Fruit fly (Drosophila melanogaster) whole organism, embryonic: ENCODE measurements around the gene Rab18.

Source experiments
- Abd-B ChIP-seq: fragments of 200-800 bp; sonication (Bioruptor generic); optimal IDR thresholded peaks from 2 replicates; lab custom pipeline; 2018; ENCODE audit warnings: missing biosample characterization, mild to moderate bottlenecking, missing genetic modification characterization, moderate library complexity
- Aef1 ChIP-seq: fragments of 200-800 bp; sonication (Bioruptor generic); IDR thresholded peaks from 3 replicates; pipeline ENCODE4 v1.3.6; 2022; ENCODE audit warnings: missing biosample characterization, missing genetic modification characterization
- Blimp-1 ChIP-seq: fragments of 200-800 bp; sonication (Bioruptor generic); optimal IDR thresholded peaks from 3 replicates; lab custom pipeline; 2018; ENCODE audit warnings: missing biosample characterization, missing genetic modification characterization, mild to moderate bottlenecking, moderate library complexity, missing genetic modification reagents
- CG10565 ChIP-seq: fragments of 200-800 bp; sonication (Bioruptor generic); optimal IDR thresholded peaks from 3 replicates; lab custom pipeline; 2016; ENCODE audit warnings: missing biosample characterization, mild to moderate bottlenecking, missing genetic modification characterization
- CG11504 ChIP-seq: fragments of 200-800 bp; sonication (Bioruptor generic); optimal IDR thresholded peaks from 3 replicates; lab custom pipeline; 2019; ENCODE audit warnings: missing biosample characterization, mild to moderate bottlenecking, missing genetic modification characterization, moderate library complexity
- CG12391 ChIP-seq: fragments of 200-800 bp; sonication (Bioruptor generic); optimal IDR thresholded peaks from 3 replicates; lab custom pipeline; 2018; ENCODE audit warnings: missing biosample characterization, mild to moderate bottlenecking, missing genetic modification characterization, moderate library complexity
- CG14441 ChIP-seq: fragments of 200-800 bp; sonication (Bioruptor generic); IDR thresholded peaks from 2 replicates; pipeline ENCODE4 v1.3.6; 2022; ENCODE audit warnings: missing biosample characterization, missing genetic modification characterization
- CG14710 ChIP-seq: fragments of 200-800 bp; sonication (Bioruptor generic); optimal IDR thresholded peaks from 3 replicates; lab custom pipeline; 2019; ENCODE audit warnings: missing biosample characterization, mild to moderate bottlenecking, missing genetic modification characterization, moderate library complexity
- CG15073 ChIP-seq: fragments of 200-800 bp; sonication (Bioruptor generic); optimal IDR thresholded peaks from 2 replicates; lab custom pipeline; 2016; ENCODE audit warnings: missing biosample characterization, missing genetic modification characterization
- CG1647 ChIP-seq: fragments of 200-800 bp; sonication (Bioruptor generic); optimal IDR thresholded peaks from 3 replicates; lab custom pipeline; 2016; ENCODE audit warnings: missing biosample characterization, missing genetic modification characterization
- CG16813 ChIP-seq: fragments of 200-800 bp; sonication (Bioruptor generic); IDR thresholded peaks from 3 replicates; pipeline ENCODE4 v1.3.6; 2022; ENCODE audit warnings: missing biosample characterization, missing genetic modification characterization; ENCODE audit not compliant: partially characterized antibody
- CG17385 ChIP-seq: fragments of 200-800 bp; sonication (Bioruptor generic); optimal IDR thresholded peaks from 3 replicates; lab custom pipeline; 2018; ENCODE audit warnings: missing biosample characterization, mild to moderate bottlenecking, missing genetic modification characterization
- CG3065 ChIP-seq: fragments of 200-800 bp; sonication (Bioruptor generic); optimal IDR thresholded peaks from 2 replicates; lab custom pipeline; 2016; ENCODE audit warnings: missing biosample characterization, missing genetic modification characterization
- CG3726 ChIP-seq: fragments of 200-800 bp; sonication (Bioruptor generic); IDR thresholded peaks from 3 replicates; pipeline ENCODE4, ENCODE4 v1.3.6; 2022; ENCODE audit warnings: missing biosample characterization, missing genetic modification characterization
- CG5180 ChIP-seq: fragments of 200-800 bp; sonication (Bioruptor generic); optimal IDR thresholded peaks from 3 replicates; lab custom pipeline; 2017; ENCODE audit warnings: missing biosample characterization, missing genetic modification characterization, mild to moderate bottlenecking, moderate library complexity, missing genetic modification reagents
- CG6689 ChIP-seq: fragments of 200-800 bp; sonication (Bioruptor generic); IDR thresholded peaks from 2 replicates; pipeline ENCODE4 v1.3.6; 2022; ENCODE audit warnings: missing biosample characterization, missing genetic modification characterization
- CG7556 ChIP-seq: fragments of 200-800 bp; sonication (Bioruptor generic); optimal IDR thresholded peaks from 2 replicates; lab custom pipeline; 2017; ENCODE audit warnings: missing biosample characterization, mild to moderate bottlenecking, missing genetic modification characterization
- CG8478 ChIP-seq: fragments of >200 bp; optimal IDR thresholded peaks from 2 replicates; lab custom pipeline; 2018
- CG8944 ChIP-seq: fragments of 200-800 bp; sonication (Bioruptor generic); optimal IDR thresholded peaks from 3 replicates; lab custom pipeline; 2016; ENCODE audit warnings: missing biosample characterization, missing genetic modification characterization
- CG9727 ChIP-seq: fragments of 200-800 bp; sonication (Bioruptor generic); optimal IDR thresholded peaks from 3 replicates; lab custom pipeline; 2017; ENCODE audit warnings: missing biosample characterization, mild to moderate bottlenecking, missing genetic modification characterization
- CG9797 ChIP-seq: fragments of 200-800 bp; sonication (Bioruptor generic); optimal IDR thresholded peaks from 3 replicates; lab custom pipeline; 2018; ENCODE audit warnings: missing biosample characterization, mild to moderate bottlenecking, missing genetic modification characterization
- D19B ChIP-seq: fragments of 200-800 bp; sonication (Bioruptor generic); optimal IDR thresholded peaks from 2 replicates; lab custom pipeline; 2017; ENCODE audit warnings: missing biosample characterization, mild to moderate bottlenecking, missing genetic modification characterization
- Dek ChIP-seq: fragments of 200-800 bp; sonication (Bioruptor generic); optimal IDR thresholded peaks from 3 replicates; lab custom pipeline; 2019; ENCODE audit warnings: missing biosample characterization, mild to moderate bottlenecking, missing genetic modification characterization, moderate library complexity
- Dref ChIP-seq: fragments of 200-800 bp; sonication (Bioruptor generic); IDR thresholded peaks from 2 replicates; pipeline ENCODE4 v1.3.6; 2022; ENCODE audit warnings: missing biosample characterization, missing genetic modification characterization
- GATAe ChIP-seq: fragments of 200-800 bp; sonication (Bioruptor generic); conservative IDR thresholded peaks from 2 replicates; pipeline ENCODE4 v1.3.6; 2022; ENCODE audit warnings: missing biosample characterization, missing genetic modification characterization
- Hmr ChIP-seq: fragments of 200-800 bp; sonication (Bioruptor generic); optimal IDR thresholded peaks from 3 replicates; lab custom pipeline; 2017; ENCODE audit warnings: mild to moderate bottlenecking, missing biosample characterization, missing genetic modification reagents, missing genetic modification characterization
- Lim3 ChIP-seq: fragments of 200-800 bp; sonication (Bioruptor generic); IDR thresholded peaks from 2 replicates; pipeline ENCODE4 v1.3.6; 2022; ENCODE audit warnings: missing biosample characterization, missing genetic modification characterization
- Meics ChIP-seq: fragments of 200-800 bp; sonication (Bioruptor generic); optimal IDR thresholded peaks from 2 replicates; lab custom pipeline; 2017; ENCODE audit warnings: missing biosample characterization, mild to moderate bottlenecking, missing genetic modification characterization
- Mrtf ChIP-seq: fragments of 200-800 bp; sonication (Bioruptor generic); IDR thresholded peaks from 3 replicates; pipeline ENCODE4 v1.3.6; 2022; ENCODE audit warnings: missing biosample characterization, missing genetic modification characterization
- Pdp1 ChIP-seq, 2 experiments: fragments of 200-800 bp; sonication (Bioruptor generic); optimal IDR thresholded peaks; 3 replicates each; lab custom pipeline; 2016; ENCODE audit warnings: missing biosample characterization in 2 of 2, missing genetic modification characterization in 2 of 2, mild to moderate bottlenecking in 1 of 2, moderate library complexity in 1 of 2
- Side ChIP-seq: fragments of 200-800 bp; sonication (Bioruptor generic); optimal IDR thresholded peaks from 2 replicates; lab custom pipeline; 2016; ENCODE audit warnings: missing biosample characterization, missing genetic modification characterization
- Vsx1 ChIP-seq: fragments of 200-800 bp; sonication (Bioruptor generic); optimal IDR thresholded peaks from 2 replicates; lab custom pipeline; 2017; ENCODE audit warnings: missing biosample characterization, mild to moderate bottlenecking, missing genetic modification characterization, missing genetic modification reagents
- ab ChIP-seq: fragments of 200-800 bp; sonication (Bioruptor generic); optimal IDR thresholded peaks from 2 replicates; lab custom pipeline; 2016; ENCODE audit warnings: missing biosample characterization, missing genetic modification characterization
- bcd ChIP-seq: fragments of 200-800 bp; sonication (Bioruptor generic); optimal IDR thresholded peaks from 2 replicates; lab custom pipeline; 2017; ENCODE audit warnings: missing biosample characterization, mild to moderate bottlenecking, missing genetic modification characterization
- crol ChIP-seq: fragments of 200-800 bp; sonication (Bioruptor generic); IDR thresholded peaks from 2 replicates; pipeline ENCODE4 v1.3.6; 2022; ENCODE audit warnings: missing biosample characterization, missing genetic modification characterization
- dati ChIP-seq: fragments of 200-800 bp; sonication (Bioruptor generic); IDR thresholded peaks from 2 replicates; pipeline ENCODE4 v1.3.6; 2022; ENCODE audit warnings: missing biosample characterization, missing genetic modification characterization
- en ChIP-seq: fragments of 200-800 bp; sonication (Bioruptor generic); optimal IDR thresholded peaks from 2 replicates; lab custom pipeline; 2016; ENCODE audit warnings: missing biosample characterization, missing genetic modification characterization
- fd3F ChIP-seq: fragments of 200-800 bp; sonication (Bioruptor generic); optimal IDR thresholded peaks from 2 replicates; lab custom pipeline; 2018; ENCODE audit warnings: missing biosample characterization, mild to moderate bottlenecking, missing genetic modification characterization, moderate library complexity
- fru ChIP-seq: fragments of >200 bp; optimal IDR thresholded peaks from 2 replicates; lab custom pipeline; 2017
- fu2 ChIP-seq: fragments of 200-800 bp; sonication (Bioruptor generic); optimal IDR thresholded peaks from 2 replicates; lab custom pipeline; 2016; ENCODE audit warnings: missing biosample characterization, missing genetic modification characterization
- gem ChIP-seq: fragments of 200-800 bp; sonication (Bioruptor generic); optimal IDR thresholded peaks from 2 replicates; lab custom pipeline; 2019; ENCODE audit warnings: missing biosample characterization, mild to moderate bottlenecking, missing genetic modification characterization, moderate library complexity
- grau ChIP-seq: fragments of 200-800 bp; optimal IDR thresholded peaks from 3 replicates; lab custom pipeline; 2019; ENCODE audit warnings: missing biosample characterization, mild to moderate bottlenecking, missing genetic modification characterization, moderate library complexity
- hkb ChIP-seq, 2 experiments: fragments of 200-800 bp in 1 of 2; fragments of >200 bp in 1 of 2; sonication (Bioruptor generic) in 1 of 2; IDR thresholded peaks in 1 of 2; optimal IDR thresholded peaks in 1 of 2; 2 replicates each; pipeline versions ENCODE4 v1.3.6 to Lab custom; 2017 to 2022; ENCODE audit warnings: missing biosample characterization in 1 of 2, missing genetic modification characterization in 1 of 2
- jumu ChIP-seq: fragments of 200-800 bp; sonication (Bioruptor generic); optimal IDR thresholded peaks from 3 replicates; lab custom pipeline; 2016; ENCODE audit warnings: missing biosample characterization, missing genetic modification characterization
- onecut ChIP-seq: fragments of 200-800 bp; sonication (Bioruptor generic); IDR thresholded peaks from 2 replicates; pipeline ENCODE4 v1.3.6; 2022; ENCODE audit warnings: missing biosample characterization, missing genetic modification characterization
- p53 ChIP-seq: fragments of 200-800 bp; sonication (Bioruptor generic); optimal IDR thresholded peaks from 2 replicates; lab custom pipeline; 2016; ENCODE audit warnings: missing biosample characterization, missing genetic modification characterization
- pb ChIP-seq: fragments of 200-800 bp; sonication (Bioruptor generic); optimal IDR thresholded peaks from 3 replicates; lab custom pipeline; 2016; ENCODE audit warnings: missing biosample characterization, missing genetic modification characterization
- pho ChIP-seq: fragments of 200-800 bp; sonication (Bioruptor generic); optimal IDR thresholded peaks from 2 replicates; lab custom pipeline; 2016; ENCODE audit warnings: missing biosample characterization, missing genetic modification characterization
- prd ChIP-seq, 3 experiments: fragments of >200 bp in 2 of 3; fragments of 200-800 bp in 1 of 3; sonication (Bioruptor generic) in 1 of 3; optimal IDR thresholded peaks in 2 of 3; IDR thresholded peaks in 1 of 3; 2 replicates in 2 of 3; 3 replicates in 1 of 3; pipeline versions ENCODE4 v1.3.6 to Lab custom; 2017 to 2022; ENCODE audit warnings: missing biosample characterization in 1 of 3, missing genetic modification characterization in 1 of 3
- sug ChIP-seq: fragments of 200-800 bp; optimal IDR thresholded peaks from 2 replicates; lab custom pipeline; 2019; ENCODE audit warnings: missing biosample characterization, mild to moderate bottlenecking, missing genetic modification characterization, moderate library complexity
- zf30C ChIP-seq: fragments of 200-800 bp; sonication (Bioruptor generic); optimal IDR thresholded peaks from 3 replicates; lab custom pipeline; 2018; ENCODE audit warnings: missing biosample characterization, mild to moderate bottlenecking, missing genetic modification characterization

Rab18 gene

dm6 chrX:5638588-5638987, 33.0 kb downstream of the Rab18 start (continued):
- TF ChIP-seq CG17385 (GFP tag; lab: Kevin White, UChicago), result peak; percentile 18
- TF ChIP-seq CG1647 (GFP tag; lab: Kevin White, UChicago), result peak; percentile 39
- TF ChIP-seq CG9797 (GFP tag; lab: Kevin White, UChicago), result no peak
- no peak for TF ChIP-seq prd (optimal IDR thresholded peaks at IDR 0.05; lab: Kevin White, UChicago)
- peak; percentile 67 for TF ChIP-seq prd (GFP tag; IDR thresholded peaks at IDR 0.05; lab: Robert Waterston, UW)
- TF ChIP-seq CG14710 (tag; lab: Kevin White, UChicago), result no peak
- TF ChIP-seq Dref (GFP tag; lab: Robert Waterston, UW), result no peak
- no peak for TF ChIP-seq CG16813 (GFP tag; lab: Robert Waterston, UW)
- peak; percentile 43 for TF ChIP-seq sug (tag; lab: Kevin White, UChicago)
- TF ChIP-seq CG8478, result no peak
- no peak for TF ChIP-seq fru (lab: Kevin White, UChicago)
- no peak for TF ChIP-seq CG10565 (GFP tag; lab: Kevin White, UChicago)
- TF ChIP-seq dati (GFP tag; lab: Robert Waterston, UW), result peak; percentile 63
- TF ChIP-seq en (GFP tag; lab: Kevin White, UChicago), result no peak
- TF ChIP-seq Abd-B (GFP tag; lab: Kevin White, UChicago), result no peak
- no peak for TF ChIP-seq Vsx1 (GFP tag; lab: Kevin White, UChicago)
- no peak for TF ChIP-seq zf30C (GFP tag; lab: Kevin White, UChicago)
- TF ChIP-seq CG8944 (GFP tag; lab: Kevin White, UChicago), result peak; percentile 14
- TF ChIP-seq crol (GFP tag; lab: Robert Waterston, UW), result peak; percentile 55
- peak; percentile 68 for TF ChIP-seq CG14441 (GFP tag; lab: Robert Waterston, UW)
- peak; percentile 52 for TF ChIP-seq pb (GFP tag; lab: Kevin White, UChicago)
- TF ChIP-seq CG9727 (GFP tag; lab: Kevin White, UChicago), result peak; percentile 42
- peak; percentile 64 for TF ChIP-seq Meics (GFP tag; lab: Kevin White, UChicago)
- TF ChIP-seq jumu, result peak; percentile 43
- peak; percentile 63 for TF ChIP-seq CG7556 (GFP tag; lab: Kevin White, UChicago)
- TF ChIP-seq pho (GFP tag; lab: Kevin White, UChicago), result peak; percentile 39
- TF ChIP-seq fu2 (GFP tag; lab: Kevin White, UChicago), result no peak
- peak; percentile 51 for TF ChIP-seq Dek
- no peak for TF ChIP-seq GATAe
- TF ChIP-seq grau, result peak; percentile 54
- TF ChIP-seq onecut (GFP tag; lab: Robert Waterston, UW), result peak; percentile 64
- no peak for TF ChIP-seq p53 (GFP tag; lab: Kevin White, UChicago)
- peak; percentile 58 for TF ChIP-seq Hmr (GFP tag; lab: Kevin White, UChicago)
- peak; percentile 52 for TF ChIP-seq CG6689
- TF ChIP-seq gem (tag; lab: Kevin White, UChicago), result peak; percentile 73
- peak; percentile 16 for TF ChIP-seq CG5180 (GFP tag; lab: Kevin White, UChicago)
- TF ChIP-seq CG12391, result peak; percentile 62
- peak; percentile 43 for TF ChIP-seq CG11504 (tag; lab: Kevin White, UChicago)
- no peak for TF ChIP-seq Lim3 (GFP tag; lab: Robert Waterston, UW)
- TF ChIP-seq Blimp-1 (GFP tag; lab: Kevin White, UChicago), result no peak
- TF ChIP-seq CG15073 (GFP tag; lab: Kevin White, UChicago), result no peak
- peak; percentile 65 for TF ChIP-seq bcd (GFP tag; lab: Kevin White, UChicago)
- no peak for TF ChIP-seq D19B
- TF ChIP-seq Pdp1 (GFP tag; optimal IDR thresholded peaks at IDR 0.05; lab: Kevin White, UChicago), result peak in 1 of 2 experiments; percentile 42
- no peak for TF ChIP-seq CG3065 (GFP tag; lab: Kevin White, UChicago)
- TF ChIP-seq hkb (optimal IDR thresholded peaks at IDR 0.05; lab: Kevin White, UChicago), result no peak
- peak; percentile 69 for TF ChIP-seq hkb (GFP tag; IDR thresholded peaks at IDR 0.05; lab: Robert Waterston, UW)
- TF ChIP-seq CG3726, result 0 out of 3 replicates have a peak, but pooled peaks have one; percentile 21
- peak; percentile 50 for TF ChIP-seq Side (GFP tag; lab: Kevin White, UChicago)
- no peak for TF ChIP-seq ab (GFP tag; lab: Kevin White, UChicago)
- TF ChIP-seq Mrtf (GFP tag; lab: Robert Waterston, UW), result peak; percentile 69
- peak; percentile 49; the same call in 1 of the 3 replicates for TF ChIP-seq Aef1 (GFP tag; lab: Robert Waterston, UW)
- peak; percentile 32 for TF ChIP-seq fd3F (GFP tag; lab: Kevin White, UChicago)
